Fruit fly (Drosophila melanogaster): ENCODE measurements around the gene CG7130.

- TF ChIP-seq CG14711 (tag; optimal IDR thresholded peaks at IDR 0.05) (no peak), CG7101 (tag; optimal IDR thresholded peaks at IDR 0.05) (no peak), CG5204 (GFP tag; optimal IDR thresholded peaks at IDR 0.05) (no peak), CG7045 (GFP tag; optimal IDR thresholded peaks at IDR 0.05) (no peak), bab1 (GFP tag; optimal IDR thresholded peaks at IDR 0.05) (peak; percentile 4), Hr96 (GFP tag; optimal IDR thresholded peaks at IDR 0.05) (no peak), Crg-1 (GFP tag; optimal IDR thresholded peaks at IDR 0.05) (peak; percentile 34), pad (GFP tag; optimal IDR thresholded peaks at IDR 0.05) (no peak), cic (GFP tag; optimal IDR thresholded peaks at IDR 0.05) (no peak), CG1620 (GFP tag; optimal IDR thresholded peaks at IDR 0.05) (peak; percentile 15), kay (GFP tag; ENCODE audit: borderline replicate concordance) (no peak), Clk (GFP tag; optimal IDR thresholded peaks at IDR 0.05) (no peak)
Measured at dm6 chr3L:22065694-22066093, 9.9 kb downstream of the CG7130 start, which contains the start of gene CG14561.
